Worm (Caenorhabditis elegans) whole organism, L3 larva: Measurements from ENCODE around the gene C34C12.6.
A peak's percentile ranks its signal among the peaks of the same experiment; 100 is the strongest.

Experiments
- aly-2 ChIP-seq: fragments of 150-350 bp; optimal IDR thresholded peaks from 2 replicates; lab custom pipeline; 2014; ENCODE audit warnings: missing biosample characterization, missing genetic modification characterization
- ceh-9 ChIP-seq: sonication (generic microtip); optimal IDR thresholded peaks from 2 replicates; lab custom pipeline; 2018; ENCODE audit warnings: missing biosample characterization, missing genetic modification characterization
- daf-12 ChIP-seq: fragments of 150-350 bp; optimal IDR thresholded peaks from 2 replicates; lab custom pipeline; 2014; ENCODE audit warnings: missing biosample characterization, missing genetic modification reagents, missing genetic modification characterization
- elt-2 ChIP-seq: sonication (generic microtip); optimal IDR thresholded peaks from 2 replicates; lab custom pipeline; 2016; ENCODE audit warnings: missing genetic modification reagents, mild to moderate bottlenecking, missing genetic modification characterization, missing compliant biosample characterization
- fkh-10 ChIP-seq: sonication (generic microtip); optimal IDR thresholded peaks from 2 replicates; lab custom pipeline; 2017; ENCODE audit warnings: missing biosample characterization, missing genetic modification reagents, missing genetic modification characterization
- lin-15B ChIP-seq: fragments of 150-350 bp; optimal IDR thresholded peaks from 2 replicates; lab custom pipeline; 2014; ENCODE audit warnings: missing biosample characterization, missing genetic modification characterization
- lin-39 ChIP-seq: fragments of 150-350 bp; optimal IDR thresholded peaks from 2 replicates; lab custom pipeline; 2018; ENCODE audit warnings: missing biosample characterization, missing genetic modification reagents, missing genetic modification characterization
- lsy-12 ChIP-seq: sonication (generic microtip); optimal IDR thresholded peaks from 2 replicates; lab custom pipeline; 2016; ENCODE audit warnings: mild to moderate bottlenecking, missing genetic modification characterization, missing compliant biosample characterization
- mdl-1 ChIP-seq: fragments of 150-350 bp; optimal IDR thresholded peaks from 2 replicates; lab custom pipeline; 2014; ENCODE audit warnings: missing biosample characterization, missing genetic modification characterization
- nhr-11 ChIP-seq: fragments of 150-350 bp; optimal IDR thresholded peaks from 2 replicates; lab custom pipeline; 2014; ENCODE audit warnings: missing biosample characterization, missing genetic modification characterization
- nhr-25 ChIP-seq: sonication (generic microtip); optimal IDR thresholded peaks from 2 replicates; lab custom pipeline; 2017; ENCODE audit warnings: missing biosample characterization, missing genetic modification characterization
- pqm-1 ChIP-seq: fragments of 150-350 bp; optimal IDR thresholded peaks from 2 replicates; lab custom pipeline; 2017; ENCODE audit warnings: missing biosample characterization, missing genetic modification characterization, inconsistent platforms
- snpc-4 ChIP-seq: fragments of 150-350 bp; optimal IDR thresholded peaks from 2 replicates; lab custom pipeline; 2014; ENCODE audit warnings: missing biosample characterization, missing genetic modification characterization

- peak; percentile 91 for TF ChIP-seq snpc-4 (tag; lab: Kevin White, UChicago)
- TF ChIP-seq daf-12 (tag; lab: Kevin White, UChicago): peak; percentile 38
- TF ChIP-seq nhr-25 (tag; lab: Kevin White, UChicago): peak; percentile 99
- TF ChIP-seq aly-2 (tag; lab: Kevin White, UChicago): peak; percentile 67
- TF ChIP-seq ceh-9 (tag; lab: Kevin White, UChicago): no peak
- peak; percentile 99 for TF ChIP-seq lsy-12
- peak; percentile 88 for TF ChIP-seq elt-2 (tag; lab: Kevin White, UChicago)
- TF ChIP-seq fkh-10: peak; percentile 90
- peak; percentile 99 for TF ChIP-seq lin-15B (tag; lab: Kevin White, UChicago)
- peak; percentile 90 for TF ChIP-seq pqm-1 (tag; lab: Kevin White, UChicago)
- TF ChIP-seq lin-39 (tag; lab: Kevin White, UChicago): peak; percentile 94
- peak; percentile 57 for TF ChIP-seq mdl-1
- peak; percentile 92 for TF ChIP-seq nhr-11 (tag; lab: Kevin White, UChicago)
Measured at ce11 chrIII:3456226-3456625, 26.2 kb upstream of the C34C12.6 start.
